Fruit fly (Drosophila melanogaster): Measurements from ENCODE around the gene Ddrgk1.

DNA sequence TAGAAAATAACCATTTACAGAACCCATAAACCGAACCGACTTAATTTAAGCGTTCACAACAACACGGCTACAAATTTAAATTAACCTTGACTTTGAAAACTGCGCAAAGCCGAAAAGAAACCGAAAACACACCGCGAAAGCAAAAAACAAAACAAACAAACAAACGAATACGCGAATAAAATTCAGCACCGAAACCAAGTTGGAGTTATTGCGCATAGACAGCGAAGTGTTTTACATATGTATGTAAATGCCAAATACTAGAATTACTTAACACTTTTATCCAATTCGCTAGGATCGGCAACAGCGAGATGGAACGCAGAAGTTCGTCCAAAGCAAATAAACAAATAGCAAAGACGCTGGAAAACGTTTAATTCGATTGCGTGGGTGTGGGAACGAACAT, 29.2 kb upstream of the Ddrgk1 start:
- no peak for TF ChIP-seq CG14655 (GFP tag; optimal IDR thresholded peaks at IDR 0.05)
- TF ChIP-seq Ets98B (GFP tag; IDR thresholded peaks at IDR 0.05) = no peak
- TF ChIP-seq CG4496 (GFP tag; IDR thresholded peaks at IDR 0.05) = no peak
